Fruit fly (Drosophila melanogaster): ENCODE results near the gene nej.

nej gene

dm6 chrX:9663666-9664065 is 23.2 kb downstream of the nej start (continued):
- TF ChIP-seq ewg (GFP tag; optimal IDR thresholded peaks at IDR 0.05) (no peak), Awh (GFP tag; IDR thresholded peaks at IDR 0.05) (no peak), NK7.1 (GFP tag; optimal IDR thresholded peaks at IDR 0.05) (no peak), HHEX (GFP tag; optimal IDR thresholded peaks at IDR 0.05) (no peak), Max (GFP tag; optimal IDR thresholded peaks at IDR 0.05) (no peak), Dad (GFP tag; optimal IDR thresholded peaks at IDR 0.05) (no peak)

dm6 chrX:9662797-9663316 is 24.0 kb downstream of the nej start, which contains the start of gene CG3106:
Gene CG3106, minus strand, starts transcription at chrX:9662903.
- TF ChIP-seq CG8924 (tag; optimal IDR thresholded peaks at IDR 0.05) (no peak), GATAe (GFP tag; conservative IDR thresholded peaks at IDR 0.05) (peak; percentile 68), hth (optimal IDR thresholded peaks at IDR 0.05) (no peak), sug (tag; optimal IDR thresholded peaks at IDR 0.05) (peak; percentile 75), CG7963 (GFP tag; IDR thresholded peaks at IDR 0.05; ENCODE audit: partially characterized antibody) (no peak), NfI (GFP tag; optimal IDR thresholded peaks at IDR 0.05) (no peak), H15 (GFP tag; IDR thresholded peaks at IDR 0.05) (no peak), zfh2 (GFP tag; optimal IDR thresholded peaks at IDR 0.05) (no peak), CG2875 (GFP tag; optimal IDR thresholded peaks at IDR 0.05) (no peak), Hey (tag; optimal IDR thresholded peaks at IDR 0.05) (peak; percentile 61), HmgZ (tag; optimal IDR thresholded peaks at IDR 0.05) (peak; percentile 6), CG10267 (tag; optimal IDR thresholded peaks at IDR 0.05) (no peak), sd (tag; optimal IDR thresholded peaks at IDR 0.05) (peak; percentile 13), Hmx (GFP tag; optimal IDR thresholded peaks at IDR 0.05) (no peak), grn (GFP tag; optimal IDR thresholded peaks at IDR 0.05) (peak; percentile 86), CG7357 (GFP tag; IDR thresholded peaks at IDR 0.05) (no peak), mirr (GFP tag; optimal IDR thresholded peaks at IDR 0.05) (peak; percentile 83), Asciz (GFP tag; optimal IDR thresholded peaks at IDR 0.05) (no peak), Vsx1 (GFP tag; optimal IDR thresholded peaks at IDR 0.05) (peak; percentile 17), CG1792 (GFP tag; optimal IDR thresholded peaks at IDR 0.05) (no peak), exex (tag; optimal IDR thresholded peaks at IDR 0.05) (peak; percentile 82), Ravus (GFP tag; IDR thresholded peaks at IDR 0.05) (no peak), bowl (GFP tag; IDR thresholded peaks at IDR 0.05) (no peak), vfl (GFP tag; optimal IDR thresholded peaks at IDR 0.05) (no peak), Pdp1 (GFP tag; optimal IDR thresholded peaks at IDR 0.05) (peak in 1 of 2 experiments; percentile 45), vnd (GFP tag; IDR thresholded peaks at IDR 0.05; ENCODE audit: partially characterized antibody) (0 out of 3 replicates have a peak, but pooled peaks have one; percentile 35), crol (GFP tag; IDR thresholded peaks at IDR 0.05) (peak; percentile 46), Rfx (GFP tag; IDR thresholded peaks at IDR 0.05) (no peak), Side (GFP tag; optimal IDR thresholded peaks at IDR 0.05) (no peak), luna (GFP tag; optimal IDR thresholded peaks at IDR 0.05) (no peak), CG2889 (GFP tag; IDR thresholded peaks at IDR 0.05) (no peak), Ets65A (GFP tag) (no peak), Nf-YC (tag; optimal IDR thresholded peaks at IDR 0.05) (peak; percentile 17), eyg (GFP tag; optimal IDR thresholded peaks at IDR 0.05) (no peak), pfk (GFP tag; optimal IDR thresholded peaks at IDR 0.05) (peak; percentile 79), tx (GFP tag; optimal IDR thresholded peaks at IDR 0.05) (no peak), CG34376 (GFP tag; optimal IDR thresholded peaks at IDR 0.05) (peak; percentile 68), CG14014 (GFP tag; IDR thresholded peaks at IDR 0.05) (no peak), CG30431 (GFP tag; optimal IDR thresholded peaks at IDR 0.05) (no peak)

Data from whole organism, embryonic.